Fruit fly (Drosophila melanogaster) whole organism, embryonic: ENCODE measurements around the gene CG42814.

ENCODE experiments used
- Atf3 ChIP-seq: fragments of 200-800 bp; sonication (Bioruptor generic); optimal IDR thresholded peaks from 3 replicates; lab custom pipeline; 2016; ENCODE audit warnings: missing biosample characterization, missing genetic modification characterization
- CG10543 ChIP-seq: fragments of 200-800 bp; sonication (Bioruptor generic); optimal IDR thresholded peaks from 3 replicates; lab custom pipeline; 2017; ENCODE audit warnings: missing biosample characterization, mild to moderate bottlenecking, missing genetic modification characterization, moderate library complexity
- CG10979 ChIP-seq: fragments of 200-800 bp; sonication (Bioruptor generic); optimal IDR thresholded peaks from 2 replicates; lab custom pipeline; 2018; ENCODE audit warnings: missing biosample characterization, mild to moderate bottlenecking, missing genetic modification characterization, moderate library complexity
- CG11504 ChIP-seq: fragments of 200-800 bp; sonication (Bioruptor generic); optimal IDR thresholded peaks from 3 replicates; lab custom pipeline; 2019; ENCODE audit warnings: missing biosample characterization, mild to moderate bottlenecking, missing genetic modification characterization, moderate library complexity
- CG12104 ChIP-seq: fragments of 200-800 bp; sonication (Bioruptor generic); optimal IDR thresholded peaks from 3 replicates; lab custom pipeline; 2016; ENCODE audit warnings: missing biosample characterization, missing genetic modification characterization
- CG12391 ChIP-seq: fragments of 200-800 bp; sonication (Bioruptor generic); optimal IDR thresholded peaks from 3 replicates; lab custom pipeline; 2018; ENCODE audit warnings: missing biosample characterization, mild to moderate bottlenecking, missing genetic modification characterization, moderate library complexity
- CG14860 ChIP-seq: fragments of 200-800 bp; sonication (Bioruptor generic); IDR thresholded peaks from 3 replicates; pipeline ENCODE4 v1.3.6; 2022; ENCODE audit warnings: missing biosample characterization, missing genetic modification characterization; ENCODE audit not compliant: partially characterized antibody
- CG15479 ChIP-seq: fragments of 200-800 bp; sonication (Bioruptor generic); optimal IDR thresholded peaks from 3 replicates; lab custom pipeline; 2019; ENCODE audit warnings: missing biosample characterization, mild to moderate bottlenecking, missing genetic modification characterization, moderate library complexity
- CG18262 ChIP-seq: fragments of 200-800 bp; optimal IDR thresholded peaks from 3 replicates; lab custom pipeline; 2019; ENCODE audit warnings: missing biosample characterization, mild to moderate bottlenecking, missing genetic modification characterization, moderate library complexity
- CG2712 ChIP-seq: fragments of 200-800 bp; optimal IDR thresholded peaks from 3 replicates; lab custom pipeline; 2019; ENCODE audit warnings: missing biosample characterization, mild to moderate bottlenecking, missing genetic modification characterization, moderate library complexity
- CG34224 ChIP-seq: fragments of 200-800 bp; sonication (Bioruptor generic); IDR thresholded peaks from 3 replicates; pipeline ENCODE4 v1.3.6; 2022; ENCODE audit warnings: missing biosample characterization, missing genetic modification characterization; ENCODE audit not compliant: partially characterized antibody
- CG4617 ChIP-seq: fragments of 200-800 bp; sonication (Bioruptor generic); optimal IDR thresholded peaks from 3 replicates; lab custom pipeline; 2016; ENCODE audit warnings: missing biosample characterization, missing genetic modification characterization, borderline replicate concordance
- CG5245 ChIP-seq: fragments of 200-800 bp; sonication (Bioruptor generic); optimal IDR thresholded peaks from 3 replicates; lab custom pipeline; 2016; ENCODE audit warnings: missing biosample characterization, missing genetic modification characterization
- CG7745 ChIP-seq: fragments of 200-800 bp; sonication (Bioruptor generic); optimal IDR thresholded peaks from 2 replicates; lab custom pipeline; 2018; ENCODE audit warnings: missing biosample characterization, mild to moderate bottlenecking, missing genetic modification characterization, moderate library complexity
- CG7839 ChIP-seq: fragments of 200-800 bp; sonication (Bioruptor generic); optimal IDR thresholded peaks from 3 replicates; lab custom pipeline; 2018; ENCODE audit warnings: missing biosample characterization, mild to moderate bottlenecking, missing genetic modification characterization, moderate library complexity
- Dll ChIP-seq: fragments of 200-800 bp; sonication (Bioruptor generic); IDR thresholded peaks from 4 replicates; pipeline ENCODE4 v1.3.6; 2022; ENCODE audit warnings: missing biosample characterization, missing genetic modification characterization; ENCODE audit not compliant: partially characterized antibody
- Drgx ChIP-seq: fragments of 200-800 bp; sonication (Bioruptor generic); IDR thresholded peaks from 2 replicates; pipeline ENCODE4 v1.3.6; 2022; ENCODE audit warnings: missing biosample characterization, missing genetic modification characterization
- HHEX ChIP-seq: fragments of 200-800 bp; sonication (Bioruptor generic); optimal IDR thresholded peaks from 3 replicates; lab custom pipeline; 2017; ENCODE audit warnings: missing biosample characterization, mild to moderate bottlenecking, missing genetic modification characterization, missing genetic modification reagents
- HLH4C ChIP-seq: fragments of 200-800 bp; sonication (Bioruptor generic); IDR thresholded peaks from 3 replicates; pipeline ENCODE4 v1.3.6; 2022; ENCODE audit warnings: missing biosample characterization, missing genetic modification characterization; ENCODE audit not compliant: partially characterized antibody
- NfI ChIP-seq: fragments of 200-800 bp; sonication (Bioruptor generic); optimal IDR thresholded peaks from 3 replicates; lab custom pipeline; 2018; ENCODE audit warnings: missing biosample characterization, mild to moderate bottlenecking, missing genetic modification characterization, moderate library complexity
- Trl ChIP-seq, 3 experiments: fragments of >200 bp in 2 of 3; fragments of 200-800 bp in 1 of 3; sonication (Bioruptor generic) in 1 of 3; optimal IDR thresholded peaks; 2 replicates in 1 of 3; 3 replicates in 2 of 3; lab custom pipeline; 2016 to 2017; ENCODE audit warnings: missing biosample characterization in 1 of 3, missing genetic modification characterization in 1 of 3
- Xrp1 ChIP-seq: fragments of 200-800 bp; sonication (Bioruptor generic); IDR thresholded peaks from 2 replicates; pipeline ENCODE4 v1.3.6; 2022; ENCODE audit warnings: missing biosample characterization, missing genetic modification characterization
- ash1 ChIP-seq: fragments of 200-800 bp; sonication (Bioruptor generic); optimal IDR thresholded peaks from 2 replicates; lab custom pipeline; 2018; ENCODE audit warnings: missing biosample characterization, mild to moderate bottlenecking, missing genetic modification characterization
- bsh ChIP-seq, 2 experiments: fragments of 200-800 bp; sonication (Bioruptor generic); optimal IDR thresholded peaks; 2 replicates each; lab custom pipeline; 2017 to 2018; ENCODE audit warnings: mild to moderate bottlenecking in 2 of 2, missing biosample characterization in 2 of 2, missing genetic modification characterization in 2 of 2, moderate library complexity in 1 of 2
- dmrt11E ChIP-seq: fragments of 200-800 bp; sonication (Bioruptor generic); optimal IDR thresholded peaks from 3 replicates; lab custom pipeline; 2018; ENCODE audit warnings: missing biosample characterization, mild to moderate bottlenecking, missing genetic modification characterization, moderate library complexity
- ewg ChIP-seq: fragments of 200-800 bp; sonication (Bioruptor generic); optimal IDR thresholded peaks from 3 replicates; lab custom pipeline; 2017; ENCODE audit warnings: mild to moderate bottlenecking, missing biosample characterization, missing genetic modification reagents, missing genetic modification characterization
- gce ChIP-seq: fragments of 200-800 bp; sonication (Bioruptor generic); IDR thresholded peaks from 3 replicates; pipeline ENCODE4 v1.3.6; 2022; ENCODE audit warnings: missing biosample characterization, missing genetic modification characterization
- gem ChIP-seq: fragments of 200-800 bp; sonication (Bioruptor generic); optimal IDR thresholded peaks from 2 replicates; lab custom pipeline; 2019; ENCODE audit warnings: missing biosample characterization, mild to moderate bottlenecking, missing genetic modification characterization, moderate library complexity
- lmd ChIP-seq: fragments of 200-800 bp; sonication (Bioruptor generic); IDR thresholded peaks from 2 replicates; pipeline ENCODE4 v1.3.6; 2022; ENCODE audit warnings: missing biosample characterization, missing genetic modification characterization
- nerfin-1 ChIP-seq: fragments of 200-800 bp; sonication (Bioruptor generic); optimal IDR thresholded peaks from 3 replicates; lab custom pipeline; 2019; ENCODE audit warnings: missing biosample characterization, mild to moderate bottlenecking, missing genetic modification characterization, moderate library complexity
- nmo ChIP-seq: fragments of 200-800 bp; sonication (Bioruptor generic); optimal IDR thresholded peaks from 2 replicates; lab custom pipeline; 2018; ENCODE audit warnings: missing biosample characterization, mild to moderate bottlenecking, missing genetic modification characterization, moderate library complexity
- prd ChIP-seq, 3 experiments: fragments of >200 bp in 2 of 3; fragments of 200-800 bp in 1 of 3; sonication (Bioruptor generic) in 1 of 3; optimal IDR thresholded peaks in 2 of 3; IDR thresholded peaks in 1 of 3; 2 replicates in 2 of 3; 3 replicates in 1 of 3; pipeline versions ENCODE4 v1.3.6 to Lab custom; 2017 to 2022; ENCODE audit warnings: missing biosample characterization in 1 of 3, missing genetic modification characterization in 1 of 3
- pum ChIP-seq: fragments of 200-800 bp; sonication (Bioruptor generic); optimal IDR thresholded peaks from 2 replicates; lab custom pipeline; 2016; ENCODE audit warnings: missing biosample characterization, missing genetic modification characterization
- ranshi ChIP-seq: fragments of 200-800 bp; sonication (Bioruptor generic); IDR thresholded peaks from 2 replicates; pipeline ENCODE4 v1.3.6; 2022; ENCODE audit warnings: missing biosample characterization, missing genetic modification characterization
- sqz ChIP-seq: fragments of 200-800 bp; sonication (Bioruptor generic); optimal IDR thresholded peaks from 3 replicates; lab custom pipeline; 2018; ENCODE audit warnings: missing biosample characterization, mild to moderate bottlenecking, missing genetic modification characterization
- trh ChIP-seq: fragments of 200-800 bp; sonication (Bioruptor generic); optimal IDR thresholded peaks from 2 replicates; lab custom pipeline; 2016; ENCODE audit warnings: missing biosample characterization, missing genetic modification characterization

The CG42814 gene

dm6 chr3R:27185933-27186571 lies 43.2 kb downstream of the CG42814 start (continued):
- TF ChIP-seq ash1 (no peak), Atf3 (GFP tag; lab: Kevin White, UChicago) (no peak), lmd (GFP tag; lab: Robert Waterston, UW) (0 out of 2 replicates have a peak, but pooled peaks have one; percentile 24), CG15479 (GFP tag; lab: Kevin White, UChicago) (no peak), ewg (GFP tag; lab: Kevin White, UChicago) (peak; percentile 41), nerfin-1 (tag; lab: Kevin White, UChicago) (no peak), CG10543 (peak; percentile 25), gce (0 out of 3 replicates have a peak, but pooled peaks have one; percentile 24), CG11504 (tag; lab: Kevin White, UChicago) (peak; percentile 5), pum (GFP tag; lab: Kevin White, UChicago) (no peak), nmo (GFP tag; lab: Kevin White, UChicago) (peak; percentile 3), bsh (GFP tag; optimal IDR thresholded peaks at IDR 0.05; lab: Kevin White, UChicago) (peak in 1 of 2 experiments; percentile 42), prd (optimal IDR thresholded peaks at IDR 0.05; lab: Kevin White, UChicago) (no peak), prd (GFP tag; IDR thresholded peaks at IDR 0.05; lab: Robert Waterston, UW) (peak; percentile 42; the same call in 2 of the 3 replicates), CG34224 (no peak), CG2712 (peak; percentile 31), CG14860 (GFP tag; lab: Robert Waterston, UW) (no peak), gem (tag; lab: Kevin White, UChicago) (peak; percentile 32), NfI (GFP tag; lab: Kevin White, UChicago) (no peak), trh (GFP tag; lab: Kevin White, UChicago) (no peak), CG12391 (no peak), dmrt11E (tag; lab: Kevin White, UChicago) (peak; percentile 1), ranshi (peak; percentile 42; the same call in 1 of the 2 replicates), sqz (GFP tag; lab: Kevin White, UChicago) (no peak), CG7745 (tag; lab: Kevin White, UChicago) (no peak), CG12104 (GFP tag; lab: Kevin White, UChicago) (no peak), Xrp1 (GFP tag; lab: Robert Waterston, UW) (0 out of 2 replicates have a peak, but pooled peaks have one; percentile 9), Trl (optimal IDR thresholded peaks at IDR 0.05; lab: Kevin White, UChicago) (no peak), Trl (GFP tag; optimal IDR thresholded peaks at IDR 0.05; lab: Kevin White, UChicago) (no peak), CG10979 (tag; lab: Kevin White, UChicago) (peak; percentile 27), CG18262 (peak; percentile 10)

dm6 chr3R:27181074-27181473 lies 48.2 kb downstream of the CG42814 start:
- TF ChIP-seq CG5245 (GFP tag; lab: Kevin White, UChicago), result no peak
- TF ChIP-seq HLH4C (GFP tag; lab: Robert Waterston, UW), result no peak
- TF ChIP-seq CG4617 (GFP tag; lab: Kevin White, UChicago), result no peak
- no peak for TF ChIP-seq Dll (GFP tag; lab: Robert Waterston, UW)
- TF ChIP-seq HHEX (GFP tag; lab: Kevin White, UChicago), result no peak
- TF ChIP-seq bsh (GFP tag; optimal IDR thresholded peaks at IDR 0.05; lab: Kevin White, UChicago), result peak in 1 of 2 experiments; percentile 33
- peak; percentile 81 for TF ChIP-seq Drgx (GFP tag; lab: Robert Waterston, UW)
- no peak for TF ChIP-seq CG7839 (tag; lab: Kevin White, UChicago)
